Fruit fly (Drosophila melanogaster) whole organism, embryonic: Measurements from ENCODE around the gene CG5618.
A peak's percentile ranks its signal among the peaks of the same experiment; 100 is the strongest.

Experiments
- Atf-2 ChIP-seq: fragments of 200-800 bp; sonication (Bioruptor generic); optimal IDR thresholded peaks from 2 replicates; lab custom pipeline; 2016; ENCODE audit warnings: missing biosample characterization, missing genetic modification characterization
- Atf3 ChIP-seq: fragments of 200-800 bp; sonication (Bioruptor generic); optimal IDR thresholded peaks from 3 replicates; lab custom pipeline; 2016; ENCODE audit warnings: missing biosample characterization, missing genetic modification characterization
- CG10209 ChIP-seq: fragments of 200-800 bp; sonication (Bioruptor generic); optimal IDR thresholded peaks from 3 replicates; lab custom pipeline; 2017; ENCODE audit warnings: missing biosample characterization, mild to moderate bottlenecking, missing genetic modification characterization, missing genetic modification reagents
- CG1024 ChIP-seq: fragments of 200-800 bp; sonication (Bioruptor generic); IDR thresholded peaks from 2 replicates; pipeline ENCODE4 v1.3.6; 2022; ENCODE audit warnings: missing biosample characterization, missing genetic modification characterization
- CG11093 ChIP-seq: fragments of 200-800 bp; sonication (Bioruptor generic); IDR thresholded peaks from 3 replicates; pipeline ENCODE4 v1.3.6; 2022; ENCODE audit warnings: missing biosample characterization, missing genetic modification characterization
- CG12104 ChIP-seq: fragments of 200-800 bp; sonication (Bioruptor generic); optimal IDR thresholded peaks from 3 replicates; lab custom pipeline; 2016; ENCODE audit warnings: missing biosample characterization, missing genetic modification characterization
- CG1233 ChIP-seq: fragments of 200-800 bp; sonication (Bioruptor generic); optimal IDR thresholded peaks from 4 replicates; lab custom pipeline; 2018; ENCODE audit warnings: missing biosample characterization, mild to moderate bottlenecking, missing genetic modification characterization
- CG13123 ChIP-seq: fragments of 200-800 bp; sonication (Bioruptor generic); optimal IDR thresholded peaks from 2 replicates; lab custom pipeline; 2016; ENCODE audit warnings: missing biosample characterization, missing genetic modification characterization
- CG14441 ChIP-seq: fragments of 200-800 bp; sonication (Bioruptor generic); IDR thresholded peaks from 2 replicates; pipeline ENCODE4 v1.3.6; 2022; ENCODE audit warnings: missing biosample characterization, missing genetic modification characterization
- CG15011 ChIP-seq: fragments of 200-800 bp; sonication (Bioruptor generic); optimal IDR thresholded peaks from 3 replicates; lab custom pipeline; 2018; ENCODE audit warnings: missing biosample characterization, mild to moderate bottlenecking, missing genetic modification characterization
- CG15514 ChIP-seq: fragments of 200-800 bp; sonication (Bioruptor generic); optimal IDR thresholded peaks from 3 replicates; lab custom pipeline; 2017; ENCODE audit warnings: missing biosample characterization, missing genetic modification characterization, mild to moderate bottlenecking, moderate library complexity, missing genetic modification reagents
- CG1603 ChIP-seq: fragments of 200-800 bp; sonication (Bioruptor generic); optimal IDR thresholded peaks from 2 replicates; lab custom pipeline; 2019; ENCODE audit warnings: missing biosample characterization, mild to moderate bottlenecking, missing genetic modification characterization, moderate library complexity
- CG18476 ChIP-seq: fragments of 200-800 bp; sonication (Bioruptor generic); optimal IDR thresholded peaks from 2 replicates; lab custom pipeline; 2016; ENCODE audit warnings: missing biosample characterization, mild to moderate bottlenecking, missing genetic modification characterization
- CG18619 ChIP-seq: fragments of 200-800 bp; sonication (Bioruptor generic); optimal IDR thresholded peaks from 3 replicates; lab custom pipeline; 2017; ENCODE audit warnings: missing biosample characterization, mild to moderate bottlenecking, missing genetic modification characterization
- CG2129 ChIP-seq: fragments of 200-800 bp; sonication (Bioruptor generic); IDR thresholded peaks from 2 replicates; pipeline ENCODE4 v1.3.6; 2022; ENCODE audit warnings: missing biosample characterization, missing genetic modification characterization; ENCODE audit not compliant: partially characterized antibody
- CG32767 ChIP-seq: fragments of 200-800 bp; sonication (Bioruptor generic); IDR thresholded peaks from 2 replicates; pipeline ENCODE4 v1.3.6; 2022; ENCODE audit warnings: missing biosample characterization, missing genetic modification characterization
- CG4617 ChIP-seq: fragments of 200-800 bp; sonication (Bioruptor generic); optimal IDR thresholded peaks from 3 replicates; lab custom pipeline; 2016; ENCODE audit warnings: missing biosample characterization, missing genetic modification characterization, borderline replicate concordance
- CG4707 ChIP-seq: fragments of 200-800 bp; sonication (Bioruptor generic); optimal IDR thresholded peaks from 2 replicates; lab custom pipeline; 2018; ENCODE audit warnings: missing biosample characterization, mild to moderate bottlenecking, missing genetic modification characterization, moderate library complexity
- CG4820 ChIP-seq: fragments of 200-800 bp; sonication (Bioruptor generic); optimal IDR thresholded peaks from 3 replicates; lab custom pipeline; 2016; ENCODE audit warnings: missing biosample characterization, missing genetic modification characterization
- CG6175 ChIP-seq: fragments of 200-800 bp; sonication (Bioruptor generic); IDR thresholded peaks from 3 replicates; pipeline ENCODE4 v1.3.6; 2022; ENCODE audit warnings: missing biosample characterization, missing genetic modification characterization
- CG7839 ChIP-seq: fragments of 200-800 bp; sonication (Bioruptor generic); optimal IDR thresholded peaks from 3 replicates; lab custom pipeline; 2018; ENCODE audit warnings: missing biosample characterization, mild to moderate bottlenecking, missing genetic modification characterization, moderate library complexity
- CG8089 ChIP-seq: fragments of 200-800 bp; sonication (Bioruptor generic); optimal IDR thresholded peaks from 3 replicates; lab custom pipeline; 2016; ENCODE audit warnings: missing biosample characterization, missing genetic modification characterization
- CG8765 ChIP-seq: fragments of 200-800 bp; sonication (Bioruptor generic); IDR thresholded peaks from 2 replicates; pipeline ENCODE4 v1.3.6; 2022; ENCODE audit warnings: missing biosample characterization, missing genetic modification characterization
- CG9609 ChIP-seq: fragments of 200-800 bp; sonication (Bioruptor generic); optimal IDR thresholded peaks from 3 replicates; lab custom pipeline; 2016; ENCODE audit warnings: missing biosample characterization, missing genetic modification characterization
- CG9727 ChIP-seq: fragments of 200-800 bp; sonication (Bioruptor generic); optimal IDR thresholded peaks from 3 replicates; lab custom pipeline; 2017; ENCODE audit warnings: missing biosample characterization, mild to moderate bottlenecking, missing genetic modification characterization
- Chrac-16 ChIP-seq: fragments of 200-800 bp; sonication (Bioruptor generic); optimal IDR thresholded peaks from 3 replicates; lab custom pipeline; 2016; ENCODE audit warnings: missing biosample characterization, missing genetic modification characterization
- Dref ChIP-seq: fragments of 200-800 bp; sonication (Bioruptor generic); IDR thresholded peaks from 2 replicates; pipeline ENCODE4 v1.3.6; 2022; ENCODE audit warnings: missing biosample characterization, missing genetic modification characterization
- Fer1 ChIP-seq: fragments of 200-800 bp; sonication (Bioruptor generic); optimal IDR thresholded peaks from 2 replicates; lab custom pipeline; 2017; ENCODE audit warnings: missing biosample characterization, mild to moderate bottlenecking, missing genetic modification characterization
- HLH4C ChIP-seq: fragments of 200-800 bp; sonication (Bioruptor generic); IDR thresholded peaks from 3 replicates; pipeline ENCODE4 v1.3.6; 2022; ENCODE audit warnings: missing biosample characterization, missing genetic modification characterization; ENCODE audit not compliant: partially characterized antibody
- HLHmδ ChIP-seq: fragments of 200-800 bp; sonication (Bioruptor generic); optimal IDR thresholded peaks from 2 replicates; lab custom pipeline; 2018; ENCODE audit warnings: missing biosample characterization, mild to moderate bottlenecking, missing genetic modification characterization, moderate library complexity
- Mad ChIP-seq: fragments of 200-800 bp; sonication (Bioruptor generic); optimal IDR thresholded peaks from 2 replicates; lab custom pipeline; 2016; ENCODE audit warnings: missing biosample characterization, missing genetic modification characterization
- Myb ChIP-seq: fragments of 200-800 bp; sonication (Bioruptor generic); optimal IDR thresholded peaks from 2 replicates; lab custom pipeline; 2016; ENCODE audit warnings: missing biosample characterization, missing genetic modification characterization
- Nf-YC ChIP-seq: fragments of 200-800 bp; optimal IDR thresholded peaks from 3 replicates; lab custom pipeline; 2019; ENCODE audit warnings: missing biosample characterization, mild to moderate bottlenecking, missing genetic modification characterization, moderate library complexity
- Spps ChIP-seq: fragments of 200-800 bp; sonication (Bioruptor generic); optimal IDR thresholded peaks from 2 replicates; lab custom pipeline; 2018; ENCODE audit warnings: missing biosample characterization, mild to moderate bottlenecking, missing genetic modification characterization
- Xrp1 ChIP-seq: fragments of 200-800 bp; sonication (Bioruptor generic); IDR thresholded peaks from 2 replicates; pipeline ENCODE4 v1.3.6; 2022; ENCODE audit warnings: missing biosample characterization, missing genetic modification characterization
- aop ChIP-seq: fragments of 200-800 bp; sonication (Bioruptor generic); IDR thresholded peaks from 2 replicates; pipeline ENCODE4 v1.3.6; 2022; ENCODE audit warnings: missing biosample characterization, missing genetic modification characterization
- cas ChIP-seq: fragments of 200-800 bp; sonication (Bioruptor generic); IDR thresholded peaks from 2 replicates; pipeline ENCODE4 v1.3.6; 2022; ENCODE audit warnings: missing biosample characterization, missing genetic modification characterization
- cato ChIP-seq: fragments of 200-800 bp; sonication (Bioruptor generic); optimal IDR thresholded peaks from 2 replicates; lab custom pipeline; 2016; ENCODE audit warnings: missing biosample characterization, missing genetic modification characterization, borderline replicate concordance
- ewg ChIP-seq: fragments of 200-800 bp; sonication (Bioruptor generic); optimal IDR thresholded peaks from 3 replicates; lab custom pipeline; 2017; ENCODE audit warnings: mild to moderate bottlenecking, missing biosample characterization, missing genetic modification reagents, missing genetic modification characterization
- fd3F ChIP-seq: fragments of 200-800 bp; sonication (Bioruptor generic); optimal IDR thresholded peaks from 2 replicates; lab custom pipeline; 2018; ENCODE audit warnings: missing biosample characterization, mild to moderate bottlenecking, missing genetic modification characterization, moderate library complexity
- fd96Cb ChIP-seq: fragments of 200-800 bp; sonication (Bioruptor generic); optimal IDR thresholded peaks from 2 replicates; lab custom pipeline; 2018; ENCODE audit warnings: missing biosample characterization, mild to moderate bottlenecking, missing genetic modification characterization, moderate library complexity
- grn ChIP-seq: fragments of 200-800 bp; sonication (Bioruptor generic); optimal IDR thresholded peaks from 3 replicates; lab custom pipeline; 2017; ENCODE audit warnings: missing biosample characterization, missing genetic modification characterization
- hb ChIP-seq: fragments of 200-800 bp; sonication (Bioruptor generic); IDR thresholded peaks from 3 replicates; pipeline ENCODE4 v1.3.6; 2022; ENCODE audit warnings: missing biosample characterization, missing genetic modification characterization; ENCODE audit not compliant: partially characterized antibody
- her ChIP-seq: fragments of 200-800 bp; sonication (Bioruptor generic); optimal IDR thresholded peaks from 2 replicates; lab custom pipeline; 2016; ENCODE audit warnings: missing biosample characterization, missing genetic modification characterization
- nom ChIP-seq: fragments of 200-800 bp; sonication (Bioruptor generic); optimal IDR thresholded peaks from 2 replicates; lab custom pipeline; 2017; ENCODE audit warnings: missing biosample characterization, missing genetic modification characterization, mild to moderate bottlenecking, moderate library complexity, missing genetic modification reagents
- ranshi ChIP-seq: fragments of 200-800 bp; sonication (Bioruptor generic); IDR thresholded peaks from 2 replicates; pipeline ENCODE4 v1.3.6; 2022; ENCODE audit warnings: missing biosample characterization, missing genetic modification characterization
- scrt ChIP-seq: fragments of 200-800 bp; sonication (Bioruptor generic); optimal IDR thresholded peaks from 2 replicates; lab custom pipeline; 2018; ENCODE audit warnings: missing biosample characterization, mild to moderate bottlenecking, missing genetic modification characterization, moderate library complexity
- sens ChIP-seq: fragments of 200-800 bp; sonication (Bioruptor generic); peaks from one replicate; lab custom pipeline; 2016; ENCODE audit warnings: missing biosample characterization, missing genetic modification characterization
- zf30C ChIP-seq: fragments of 200-800 bp; sonication (Bioruptor generic); optimal IDR thresholded peaks from 3 replicates; lab custom pipeline; 2018; ENCODE audit warnings: missing biosample characterization, mild to moderate bottlenecking, missing genetic modification characterization

CG5618 gene

DNA sequence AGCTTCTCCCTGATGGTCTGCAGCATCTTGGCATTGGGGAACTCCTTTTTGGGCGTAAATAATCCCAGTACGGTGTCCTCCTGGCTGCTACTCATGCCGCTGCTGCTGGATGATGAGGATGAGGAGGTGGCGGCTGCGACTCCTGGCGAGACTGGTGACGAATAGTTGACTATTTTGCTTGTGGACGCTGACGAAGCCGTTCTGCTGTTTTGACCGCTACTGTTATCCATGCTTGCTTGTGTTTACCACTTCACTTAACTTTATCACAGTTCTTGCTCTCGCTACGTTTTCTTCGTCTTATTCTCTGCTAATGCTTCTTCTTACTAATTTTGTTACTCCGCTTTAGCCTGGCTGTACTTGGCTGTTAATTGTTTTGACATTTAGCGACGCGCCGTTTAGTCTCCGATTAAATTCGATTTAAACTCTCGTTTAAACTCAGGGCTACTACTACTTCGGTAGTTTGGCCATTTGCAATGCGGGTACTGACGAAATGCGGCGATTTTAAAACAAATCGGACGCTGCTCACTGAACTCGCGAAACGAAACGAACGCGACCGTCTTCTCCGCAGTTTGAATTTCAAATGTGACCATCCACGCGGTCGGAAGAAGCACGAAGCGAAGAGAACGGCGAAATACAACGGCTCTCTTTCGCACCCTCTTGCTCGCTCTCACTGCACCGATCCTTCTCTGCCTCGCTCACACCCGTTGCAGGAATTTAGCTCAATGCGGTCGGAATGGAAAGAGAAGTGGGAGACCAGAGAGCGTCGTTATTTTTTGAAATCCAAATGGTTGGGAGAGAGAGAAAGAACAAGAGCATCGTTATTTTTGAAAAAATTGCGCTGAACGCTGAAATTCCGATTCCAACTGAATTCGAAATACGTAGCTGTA lies 48.0 kb downstream of the CG5618 start, which contains the start of gene trbl (continued):
- TF ChIP-seq Dref (GFP tag; lab: Robert Waterston, UW) (no peak), CG12104 (GFP tag; lab: Kevin White, UChicago) (no peak), CG8089 (GFP tag; lab: Kevin White, UChicago) (no peak), sens (GFP tag; lab: Kevin White, UChicago) (peak; percentile 34), CG6175 (GFP tag; lab: Robert Waterston, UW) (no peak), CG1603 (tag; lab: Kevin White, UChicago) (peak; percentile 27), ranshi (0 out of 2 replicates have a peak, but pooled peaks have one; percentile 7), cas (GFP tag; lab: Robert Waterston, UW) (no peak), Chrac-16 (no peak), aop (GFP tag; lab: Robert Waterston, UW) (no peak), CG9727 (GFP tag; lab: Kevin White, UChicago) (no peak), cato (GFP tag; lab: Kevin White, UChicago) (no peak), CG13123 (no peak), CG18476 (GFP tag; lab: Kevin White, UChicago) (no peak), Spps (tag; lab: Kevin White, UChicago) (no peak), zf30C (GFP tag; lab: Kevin White, UChicago) (peak; percentile 38), Atf-2 (GFP tag; lab: Kevin White, UChicago) (no peak), Atf3 (GFP tag; lab: Kevin White, UChicago) (no peak), grn (GFP tag; lab: Kevin White, UChicago) (no peak), CG4707 (GFP tag; lab: Kevin White, UChicago) (peak; percentile 26), hb (no peak), CG18619 (GFP tag; lab: Kevin White, UChicago) (no peak), CG1024 (GFP tag; lab: Robert Waterston, UW) (no peak), CG2129 (GFP tag; lab: Robert Waterston, UW) (no peak), CG32767 (GFP tag; lab: Robert Waterston, UW) (no peak; the same call in 1 of the 2 replicates), fd96Cb (tag; lab: Kevin White, UChicago) (no peak), CG1233 (GFP tag; lab: Kevin White, UChicago) (no peak), Fer1 (GFP tag; lab: Kevin White, UChicago) (peak; percentile 74), HLH4C (GFP tag; lab: Robert Waterston, UW) (peak; percentile 73), CG8765 (GFP tag; lab: Robert Waterston, UW) (no peak), CG10209 (no peak), CG11093 (GFP tag; lab: Robert Waterston, UW) (no peak), CG9609 (no peak), fd3F (GFP tag; lab: Kevin White, UChicago) (no peak), HLHmδ (peak; percentile 60), her (peak; percentile 70), Nf-YC (tag; lab: Kevin White, UChicago) (peak; percentile 59), CG15011 (GFP tag; lab: Kevin White, UChicago) (no peak), ewg (no peak), Xrp1 (GFP tag; lab: Robert Waterston, UW) (no peak), CG7839 (tag; lab: Kevin White, UChicago) (peak; percentile 25), scrt (GFP tag; lab: Kevin White, UChicago) (peak; percentile 6), CG4820 (GFP tag; lab: Kevin White, UChicago) (no peak), Myb (GFP tag; lab: Kevin White, UChicago) (peak; percentile 84), CG4617 (GFP tag; lab: Kevin White, UChicago) (no peak), nom (GFP tag; lab: Kevin White, UChicago) (peak; percentile 58), CG14441 (GFP tag; lab: Robert Waterston, UW) (no peak), CG15514 (peak; percentile 68), Mad (GFP tag; lab: Kevin White, UChicago) (no peak)
